Worm (Caenorhabditis elegans): ENCODE measurements around the gene srt-52.

ce11 chrV:66506-66905, 10.7 kb upstream of the srt-52 start:
- TF ChIP-seq ztf-29 (GFP tag; IDR thresholded peaks at IDR 0.05) (no peak), med-1 (GFP tag; optimal IDR thresholded peaks at IDR 0.05; ENCODE audit: insufficient read depth) (no peak), flt-1 (GFP tag; IDR thresholded peaks at IDR 0.05) (no peak), klf-2 (GFP tag; conservative IDR thresholded peaks at IDR 0.05) (no peak), tab-1 (GFP tag; IDR thresholded peaks at IDR 0.05) (no peak), ref-1 (GFP tag; conservative IDR thresholded peaks at IDR 0.05) (no peak), ztf-23 (GFP tag; IDR thresholded peaks at IDR 0.05) (no peak)

Measured in whole organism, midembryonic.